Worm (Caenorhabditis elegans): ENCODE measurements around the gene R10D12.6.

Gene R10D12.6

ce11 chrV:13986823-13987222 is 37.7 kb downstream of the R10D12.6 start:
- TF ChIP-seq nfya-1 (tag; optimal IDR thresholded peaks at IDR 0.05; ENCODE audit: insufficient read depth) (peak; percentile 37), pha-4 (tag; optimal IDR thresholded peaks at IDR 0.05) (peak; percentile 41), jun-1 (tag; optimal IDR thresholded peaks at IDR 0.05) (peak; percentile 30), lsy-12 (tag; optimal IDR thresholded peaks at IDR 0.05) (peak; percentile 45), fkh-2 (tag; optimal IDR thresholded peaks at IDR 0.05) (no peak), elt-2 (tag; optimal IDR thresholded peaks at IDR 0.05) (peak; percentile 96), pqm-1 (tag; optimal IDR thresholded peaks at IDR 0.05) (peak; percentile 47), zag-1 (tag; optimal IDR thresholded peaks at IDR 0.05) (no peak)

DNA sequence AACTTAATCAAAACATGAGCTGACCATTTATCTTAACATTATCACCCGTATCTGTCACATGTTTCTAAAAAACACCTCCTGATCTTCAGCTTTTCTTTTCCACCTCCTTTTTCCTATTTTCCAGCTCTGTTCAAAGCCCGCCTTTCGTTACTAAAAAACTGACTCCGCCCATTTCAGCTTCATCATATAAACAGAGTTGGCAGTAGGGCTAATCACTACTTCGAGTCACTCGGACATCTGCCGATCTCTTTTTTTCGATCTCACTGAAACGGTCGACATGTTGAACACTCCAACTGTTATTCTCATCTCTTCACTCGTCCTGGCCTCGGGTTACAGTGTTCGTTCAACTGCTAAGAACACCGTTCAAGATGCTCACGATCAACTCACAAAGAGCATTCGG is 43.4 kb downstream of the R10D12.6 start, which contains the start of gene droe-4:
Gene droe-4, plus strand, starts transcription at position 172 of the 400 bp plus-strand sequence.
- TF ChIP-seq unc-62 (GFP tag; optimal IDR thresholded peaks at IDR 0.05): no peak
- no peak for TF ChIP-seq ZK546.5 (tag; optimal IDR thresholded peaks at IDR 0.05)
- no peak for TF ChIP-seq snpc-4 (tag; optimal IDR thresholded peaks at IDR 0.05)
- TF ChIP-seq daf-12 (tag; optimal IDR thresholded peaks at IDR 0.05): no peak
- no peak for TF ChIP-seq sea-2 (GFP tag; optimal IDR thresholded peaks at IDR 0.05)
- TF ChIP-seq skn-1 (tag; optimal IDR thresholded peaks at IDR 0.05): no peak
- no peak for TF ChIP-seq unc-39 (tag; optimal IDR thresholded peaks at IDR 0.05)
- TF ChIP-seq nhr-76 (tag; optimal IDR thresholded peaks at IDR 0.05): no peak

- no peak for TF ChIP-seq eor-1 (tag; optimal IDR thresholded peaks at IDR 0.05)
- no peak for TF ChIP-seq ceh-9 (tag; optimal IDR thresholded peaks at IDR 0.05)
- TF ChIP-seq nhr-11 (tag; optimal IDR thresholded peaks at IDR 0.05): no peak
- no peak for TF ChIP-seq sea-2 (GFP tag; optimal IDR thresholded peaks at IDR 0.05)
- TF ChIP-seq nhr-67 (tag; optimal IDR thresholded peaks at IDR 0.05): no peak
- no peak for TF ChIP-seq nhr-76 (tag; optimal IDR thresholded peaks at IDR 0.05)
- TF ChIP-seq zag-1 (tag; optimal IDR thresholded peaks at IDR 0.05): no peak
Observed at ce11 chrV:13993478-13993877, 44.4 kb downstream of the R10D12.6 start.
